Fruit fly (Drosophila melanogaster) whole organism, embryonic: ENCODE results near the gene CG10467.

ENCODE experiments used
- Deaf1 ChIP-seq: fragments of 200-800 bp; optimal IDR thresholded peaks from 3 replicates; lab custom pipeline; 2019; ENCODE audit warnings: missing biosample characterization, mild to moderate bottlenecking, missing genetic modification characterization, moderate library complexity
- Dip3 ChIP-seq: fragments of 200-800 bp; sonication (Bioruptor generic); optimal IDR thresholded peaks from 3 replicates; lab custom pipeline; 2016; ENCODE audit warnings: missing biosample characterization, missing genetic modification characterization
- zen ChIP-seq: fragments of 200-800 bp; sonication (Bioruptor generic); optimal IDR thresholded peaks from 3 replicates; lab custom pipeline; 2018; ENCODE audit warnings: missing biosample characterization, mild to moderate bottlenecking, missing genetic modification characterization, moderate library complexity

dm6 chr3L:6140771-6141472 is 46.4 kb upstream of the CG10467 start:
- no peak for TF ChIP-seq zen (tag; lab: Kevin White, UChicago)
- no peak for TF ChIP-seq Dip3
- TF ChIP-seq Deaf1: no peak
